Worm (Caenorhabditis elegans) whole organism, L1 larva: ENCODE measurements around the gene F47G9.6.

Experiments
- aha-1 ChIP-seq: fragments of 150-350 bp; optimal IDR thresholded peaks from 2 replicates; lab custom pipeline; 2014; ENCODE audit warnings: missing biosample characterization, missing genetic modification characterization
- blmp-1 ChIP-seq: fragments of 150-350 bp; optimal IDR thresholded peaks from 2 replicates; lab custom pipeline; 2014; ENCODE audit warnings: missing biosample characterization, missing genetic modification characterization
- ceh-82 ChIP-seq, 3 experiments: fragments of 150-350 bp in 1 of 3; sonication (generic microtip) in 2 of 3; optimal IDR thresholded peaks; 2 replicates each; lab custom pipeline; 2014 to 2017; ENCODE audit warnings: missing biosample characterization in 3 of 3, missing genetic modification characterization in 3 of 3
- egl-27 ChIP-seq, 2 experiments: fragments of 150-350 bp in 1 of 2; sonication (generic microtip); optimal IDR thresholded peaks; 3 replicates each; lab custom pipeline; 2017 to 2018; ENCODE audit warnings: missing biosample characterization in 2 of 2, missing genetic modification characterization in 2 of 2, missing genetic modification reagents in 2 of 2
- isw-1 ChIP-seq: fragments of 200-800 bp; sonication (Bioruptor generic); IDR thresholded peaks from 2 replicates; pipeline ENCODE4 v1.3.6; 2022; ENCODE audit warnings: missing genetic modification characterization, missing compliant biosample characterization
- jun-1 ChIP-seq: fragments of 150-350 bp; optimal IDR thresholded peaks from 2 replicates; lab custom pipeline; 2014; ENCODE audit warnings: missing biosample characterization, missing genetic modification reagents, missing genetic modification characterization
- mdl-1 ChIP-seq, 2 experiments: fragments of 150-350 bp; optimal IDR thresholded peaks; 2 replicates each; lab custom pipeline; 2014 to 2017; ENCODE audit warnings: missing biosample characterization in 2 of 2, missing genetic modification characterization in 2 of 2, inconsistent platforms in 1 of 2
- pqm-1 ChIP-seq: sonication (generic microtip); optimal IDR thresholded peaks from 3 replicates; lab custom pipeline; 2017; ENCODE audit warnings: missing biosample characterization, missing genetic modification characterization
- sptf-1 ChIP-seq: fragments of 150-350 bp; optimal IDR thresholded peaks from 2 replicates; lab custom pipeline; 2014; ENCODE audit warnings: missing biosample characterization, missing genetic modification characterization
- unc-86 ChIP-seq: sonication (generic microtip); optimal IDR thresholded peaks from 2 replicates; lab custom pipeline; 2016; ENCODE audit warnings: missing genetic modification characterization, missing compliant biosample characterization
- ztf-11 ChIP-seq, 2 experiments: sonication (generic microtip); optimal IDR thresholded peaks; 2 replicates each; lab custom pipeline; 2016 to 2017; ENCODE audit warnings: missing genetic modification characterization in 2 of 2, missing biosample characterization in 1 of 2, missing compliant biosample characterization in 1 of 2

ce11 chrV:11346912-11347311, 17.7 kb downstream of the F47G9.6 start, which contains the start of gene grl-7:
- TF ChIP-seq unc-86 (tag; lab: Kevin White, UChicago): no peak
- TF ChIP-seq isw-1: no peak
- TF ChIP-seq sptf-1 (tag; lab: Kevin White, UChicago): no peak
- TF ChIP-seq jun-1 (tag; lab: Kevin White, UChicago): no peak
- TF ChIP-seq ztf-11 (tag; optimal IDR thresholded peaks at IDR 0.05; lab: Kevin White, UChicago): no peak
- TF ChIP-seq blmp-1 (tag; lab: Kevin White, UChicago): no peak
- TF ChIP-seq egl-27 (tag; optimal IDR thresholded peaks at IDR 0.05; lab: Kevin White, UChicago): no peak
- TF ChIP-seq pqm-1 (tag; lab: Kevin White, UChicago): no peak
- no peak for TF ChIP-seq ceh-82 (tag; optimal IDR thresholded peaks at IDR 0.05; lab: Kevin White, UChicago)
- TF ChIP-seq mdl-1 (tag; optimal IDR thresholded peaks at IDR 0.05; lab: Kevin White, UChicago): no peak
- TF ChIP-seq aha-1 (tag; lab: Kevin White, UChicago): no peak
